Worm (Caenorhabditis elegans) whole organism, L2 larva: ENCODE measurements around the gene srt-59.

Source experiments
- F13H6.1 ChIP-seq: sonication (generic microtip); optimal IDR thresholded peaks from 2 replicates; lab custom pipeline; 2016; ENCODE audit warnings: missing genetic modification characterization, missing compliant biosample characterization
- ama-1 ChIP-seq: fragments of 150-350 bp; optimal IDR thresholded peaks from 2 replicates; lab custom pipeline; 2018; ENCODE audit warnings: inconsistent platforms
- ceh-16 ChIP-seq: fragments of 150-350 bp; optimal IDR thresholded peaks from 2 replicates; lab custom pipeline; 2014; ENCODE audit warnings: missing biosample characterization, missing genetic modification characterization
- lin-39 ChIP-seq: fragments of 150-350 bp; optimal IDR thresholded peaks from 2 replicates; lab custom pipeline; 2014; ENCODE audit warnings: missing biosample characterization, missing genetic modification reagents, missing genetic modification characterization
- mdl-1 ChIP-seq, 2 experiments: fragments of 150-350 bp in 1 of 2; sonication (generic microtip) in 1 of 2; optimal IDR thresholded peaks; 2 replicates each; lab custom pipeline; 2017; ENCODE audit warnings: missing biosample characterization in 2 of 2, missing genetic modification characterization in 2 of 2
- nhr-11 ChIP-seq: fragments of 150-350 bp; optimal IDR thresholded peaks from 2 replicates; lab custom pipeline; 2014; ENCODE audit warnings: missing biosample characterization, missing genetic modification characterization
- nhr-237 ChIP-seq: fragments of 150-350 bp; optimal IDR thresholded peaks from 2 replicates; lab custom pipeline; 2014; ENCODE audit warnings: missing biosample characterization, missing genetic modification characterization
- sma-3 ChIP-seq: sonication (generic microtip); optimal IDR thresholded peaks from 2 replicates; lab custom pipeline; 2016; ENCODE audit warnings: missing genetic modification reagents, missing genetic modification characterization, missing compliant biosample characterization
- unc-39 ChIP-seq: fragments of 150-350 bp; optimal IDR thresholded peaks from 2 replicates; lab custom pipeline; 2014; ENCODE audit warnings: missing biosample characterization, missing genetic modification characterization
- zag-1 ChIP-seq: fragments of 150-350 bp; optimal IDR thresholded peaks from 2 replicates; lab custom pipeline; 2014; ENCODE audit warnings: missing biosample characterization, missing genetic modification characterization

DNA sequence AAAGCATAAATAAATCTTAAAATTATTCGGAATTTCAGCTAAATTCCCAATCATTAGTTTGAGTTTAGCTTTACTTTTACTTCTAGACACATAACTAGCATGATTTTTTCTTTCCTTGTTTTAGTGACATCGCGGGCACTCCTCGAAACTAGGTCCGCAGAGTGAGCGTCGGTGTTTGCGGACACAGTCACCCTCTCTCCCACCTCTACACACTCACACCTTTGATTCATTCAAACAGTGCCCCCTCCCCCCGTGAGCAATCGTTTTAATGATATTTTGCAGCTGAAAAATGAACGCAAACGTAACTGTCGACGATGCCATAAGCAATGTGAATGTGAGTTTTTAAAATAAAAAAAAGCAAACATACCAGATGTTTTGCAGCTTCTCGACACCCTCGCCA is 29.0 kb downstream of the srt-59 start, which contains the start of gene gex-2:
- TF ChIP-seq sma-3 (GFP tag; lab: Kevin White, UChicago), result no peak
- no peak for TF ChIP-seq unc-39 (tag; lab: Kevin White, UChicago)
- no peak for TF ChIP-seq F13H6.1 (tag; lab: Kevin White, UChicago)
- no peak for TF ChIP-seq ceh-16 (tag; lab: Kevin White, UChicago)
- TF ChIP-seq nhr-11, result no peak
- no peak for TF ChIP-seq mdl-1 (tag; optimal IDR thresholded peaks at IDR 0.05; lab: Kevin White, UChicago)
- no peak for TF ChIP-seq zag-1 (tag; lab: Kevin White, UChicago)
- no peak for TF ChIP-seq lin-39 (tag; lab: Kevin White, UChicago)
- TF ChIP-seq ama-1 (lab: Kevin White, UChicago), result no peak
- TF ChIP-seq nhr-237 (tag; lab: Kevin White, UChicago), result no peak
